Worm (Caenorhabditis elegans): ENCODE data around the gene C14E2.11.
A peak's percentile ranks its signal among the peaks of the same experiment; 100 is the strongest.

C14E2.11 gene

ce11 chrX:1837703-1838102 lies 36.4 kb downstream of the C14E2.11 start (continued):
- TF ChIP-seq hlh-13 (GFP tag; optimal IDR thresholded peaks at IDR 0.05) (peak; percentile 61), dve-1 (tag; optimal IDR thresholded peaks at IDR 0.05) (peak; percentile 29), ceh-9 (tag; optimal IDR thresholded peaks at IDR 0.05) (no peak), unc-3 (GFP tag; conservative IDR thresholded peaks at IDR 0.05) (0 out of 2 replicates have a peak, but pooled peaks have one; percentile 5), unc-3 (tag; optimal IDR thresholded peaks at IDR 0.05) (peak; percentile 29), ahr-1 (tag; optimal IDR thresholded peaks at IDR 0.05) (peak; percentile 28), sox-4 (tag; optimal IDR thresholded peaks at IDR 0.05) (peak; percentile 68), elt-2 (tag; optimal IDR thresholded peaks at IDR 0.05) (peak; percentile 67), madf-2 (tag; optimal IDR thresholded peaks at IDR 0.05) (peak; percentile 50), fkh-10 (GFP tag; optimal IDR thresholded peaks at IDR 0.05) (no peak), tbx-7 (tag; optimal IDR thresholded peaks at IDR 0.05) (no peak), pat-9 (tag; optimal IDR thresholded peaks at IDR 0.05) (peak; percentile 52), K09A11.1 (tag; optimal IDR thresholded peaks at IDR 0.05; ENCODE audit: insufficient read depth) (no peak), ceh-45 (GFP tag; IDR thresholded peaks at IDR 0.05) (0 out of 2 replicates have a peak, but pooled peaks have one; percentile 20), ets-4 (tag; optimal IDR thresholded peaks at IDR 0.05) (peak; percentile 29), unc-86 (tag; optimal IDR thresholded peaks at IDR 0.05) (peak; percentile 51), ceh-6 (GFP tag; optimal IDR thresholded peaks at IDR 0.05) (peak; percentile 72), nhr-232 (tag; optimal IDR thresholded peaks at IDR 0.05) (peak; percentile 58)

ce11 chrX:1845493-1845892 lies 44.2 kb downstream of the C14E2.11 start, which contains the start of gene T26C11.4:
Gene T26C11.4, minus strand, starts transcription at chrX:1845546.
- TF ChIP-seq sdc-2 (tag; optimal IDR thresholded peaks at IDR 0.05) (peak; percentile 41), unc-55 (GFP tag; optimal IDR thresholded peaks at IDR 0.05) (peak; percentile 31), T23F11.4 (GFP tag; optimal IDR thresholded peaks at IDR 0.05) (no peak)

ce11 chrX:1847685-1848084 lies 46.4 kb downstream of the C14E2.11 start:
- TF ChIP-seq nfya-1 (tag; optimal IDR thresholded peaks at IDR 0.05) (no peak), fkh-10 (GFP tag; optimal IDR thresholded peaks at IDR 0.05) (no peak), lim-6 (tag; optimal IDR thresholded peaks at IDR 0.05) (no peak), pat-9 (tag; optimal IDR thresholded peaks at IDR 0.05) (no peak), pag-3 (tag; optimal IDR thresholded peaks at IDR 0.05; ENCODE audit: borderline replicate concordance) (no peak), ceh-34 (tag; optimal IDR thresholded peaks at IDR 0.05) (no peak), dmd-4 (tag; optimal IDR thresholded peaks at IDR 0.05; ENCODE audit: borderline replicate concordance) (no peak), C38D4.7 (GFP tag; optimal IDR thresholded peaks at IDR 0.05) (no peak), ceh-18 (tag; optimal IDR thresholded peaks at IDR 0.05) (no peak), rnt-1 (tag; optimal IDR thresholded peaks at IDR 0.05) (no peak), lin-11 (tag; optimal IDR thresholded peaks at IDR 0.05) (no peak), unc-42 (tag; optimal IDR thresholded peaks at IDR 0.05) (no peak), ets-4 (tag; optimal IDR thresholded peaks at IDR 0.05) (no peak), pqm-1 (tag; optimal IDR thresholded peaks at IDR 0.05) (no peak)

- TF ChIP-seq ceh-22 (tag; optimal IDR thresholded peaks at IDR 0.05): no peak
- TF ChIP-seq lin-11 (tag; optimal IDR thresholded peaks at IDR 0.05): no peak
- TF ChIP-seq pag-3 (tag; optimal IDR thresholded peaks at IDR 0.05; ENCODE audit: borderline replicate concordance): no peak
- TF ChIP-seq ceh-6 (GFP tag; optimal IDR thresholded peaks at IDR 0.05): no peak
- TF ChIP-seq tbx-2 (tag; optimal IDR thresholded peaks at IDR 0.05): no peak
- TF ChIP-seq ceh-18 (tag; optimal IDR thresholded peaks at IDR 0.05): no peak
- no peak for TF ChIP-seq ceh-45 (GFP tag; IDR thresholded peaks at IDR 0.05)
- no peak for TF ChIP-seq K02D7.2 (tag; optimal IDR thresholded peaks at IDR 0.05)
- TF ChIP-seq ceh-14 (tag; optimal IDR thresholded peaks at IDR 0.05): no peak
- no peak for TF ChIP-seq ceh-48 (tag; optimal IDR thresholded peaks at IDR 0.05)
Observed at ce11 chrX:1848575-1848974, 47.3 kb downstream of the C14E2.11 start, which contains the start of gene ceh-41. Gene ceh-41, minus strand, starts transcription at chrX:1848675.
